Worm (Caenorhabditis elegans) whole organism, early embryonic: ENCODE results near the gene tomm-7.

Experiments
- B0310.2 ChIP-seq: sonication (generic microtip); optimal IDR thresholded peaks from 2 replicates; lab custom pipeline; 2016; ENCODE audit warnings: mild to moderate bottlenecking, missing genetic modification characterization, missing compliant biosample characterization
- ama-1 ChIP-seq: fragments of 150-350 bp; optimal IDR thresholded peaks from 2 replicates; lab custom pipeline; 2014
- flt-1 ChIP-seq: fragments of 200-800 bp; sonication (Bioruptor generic); IDR thresholded peaks from 2 replicates; pipeline ENCODE4 v1.3.6; 2022; ENCODE audit warnings: missing genetic modification characterization, missing compliant biosample characterization
- pes-1 ChIP-seq: fragments of 200-800 bp; sonication (Bioruptor generic); IDR thresholded peaks from 2 replicates; pipeline ENCODE4 v1.3.6; 2022; ENCODE audit warnings: missing genetic modification reagents, missing genetic modification characterization, missing compliant biosample characterization
- sea-1 ChIP-seq: fragments of 200-800 bp; sonication (Bioruptor generic); conservative IDR thresholded peaks from 2 replicates; pipeline ENCODE4 v1.3.6; 2022; ENCODE audit warnings: missing genetic modification characterization, missing compliant biosample characterization
- tbx-11 ChIP-seq: fragments of 200-800 bp; sonication (Bioruptor generic); IDR thresholded peaks from 2 replicates; pipeline ENCODE4 v1.3.6; 2022; ENCODE audit warnings: missing genetic modification characterization, missing compliant biosample characterization
- tbx-37 ChIP-seq: fragments of 200-800 bp; sonication (Bioruptor generic); conservative IDR thresholded peaks from 2 replicates; pipeline ENCODE4 v1.3.6; 2022; ENCODE audit warnings: missing genetic modification reagents, missing genetic modification characterization, missing compliant biosample characterization
- tra-4 ChIP-seq: sonication (generic microtip); optimal IDR thresholded peaks from 2 replicates; lab custom pipeline; 2017; ENCODE audit warnings: missing genetic modification characterization, missing compliant biosample characterization

DNA sequence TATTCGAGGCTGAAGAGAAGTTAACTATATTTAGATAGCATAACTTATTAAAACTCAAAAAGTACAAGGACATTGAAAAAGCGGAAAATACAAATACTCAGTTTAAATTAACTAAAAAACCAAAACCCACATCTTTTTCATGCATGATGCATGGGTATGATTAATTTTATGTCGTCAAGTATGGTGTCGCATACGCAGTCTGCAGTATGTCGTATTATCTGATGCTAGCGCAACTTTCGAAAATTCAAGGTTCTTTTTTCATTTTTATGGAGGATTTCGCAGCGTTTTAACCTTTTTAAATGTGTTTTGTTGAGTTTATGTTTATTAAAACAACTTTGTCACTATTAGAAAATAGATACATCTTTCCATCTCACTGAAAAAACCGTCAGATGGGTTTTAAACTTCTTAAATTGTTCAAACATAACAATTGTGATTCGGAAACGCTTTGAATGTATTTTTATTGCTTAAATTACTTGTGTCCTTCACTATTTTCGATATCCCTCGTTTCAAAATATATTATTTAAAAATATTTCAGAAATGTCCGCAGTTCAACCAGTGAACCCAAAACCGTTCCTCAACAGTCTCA lies 2.2 kb downstream of the tomm-7 start, which contains the start of gene snr-5:
- TF ChIP-seq tra-4 (tag; lab: Kevin White, UChicago) (no peak), B0310.2 (tag; lab: Kevin White, UChicago) (no peak), flt-1 (GFP tag; lab: Robert Waterston, UW) (no peak), pes-1 (GFP tag; lab: Robert Waterston, UW) (no peak), ama-1 (lab: Kevin White, UChicago) (no peak), tbx-11 (GFP tag; lab: Robert Waterston, UW) (no peak), sea-1 (GFP tag; lab: Robert Waterston, UW) (no peak), tbx-37 (GFP tag; lab: Robert Waterston, UW) (no peak)
